Worm (Caenorhabditis elegans): ENCODE measurements around the gene soc-2.
A peak's percentile ranks its signal among the peaks of the same experiment; 100 is the strongest.

soc-2 gene

ce11 chrIV:5183755-5184166, 31.5 kb upstream of the soc-2 start, which contains the start of gene W03F8.4 (continued):
- TF ChIP-seq efl-1 (GFP tag; optimal IDR thresholded peaks at IDR 0.05) = peak; percentile 91
- peak; percentile 73 for TF ChIP-seq ceh-91 (GFP tag; IDR thresholded peaks at IDR 0.05)
- TF ChIP-seq bed-1 (GFP tag; IDR thresholded peaks at IDR 0.05) = 0 out of 2 replicates have a peak, but pooled peaks have one; percentile 70
- TF ChIP-seq repo-1 (tag; optimal IDR thresholded peaks at IDR 0.05) = peak; percentile 84
- no peak for TF ChIP-seq bed-2 (GFP tag; IDR thresholded peaks at IDR 0.05)
- TF ChIP-seq chd-7 (tag; optimal IDR thresholded peaks at IDR 0.05) = peak; percentile 36
- no peak for TF ChIP-seq ama-1 (optimal IDR thresholded peaks at IDR 0.05)
- TF ChIP-seq ama-1 (GFP tag; optimal IDR thresholded peaks at IDR 0.05) = no peak
- no peak for TF ChIP-seq nhr-27 (tag; optimal IDR thresholded peaks at IDR 0.05)
- no peak for TF ChIP-seq sptf-2 (GFP tag; optimal IDR thresholded peaks at IDR 0.05)
- TF ChIP-seq B0261.1 (tag; optimal IDR thresholded peaks at IDR 0.05) = peak; percentile 0
- TF ChIP-seq let-526 (GFP tag; IDR thresholded peaks at IDR 0.05) = no peak
- peak; percentile 76; the same call in 1 of the 2 replicates for TF ChIP-seq C17E4.6 (GFP tag; IDR thresholded peaks at IDR 0.05)
- TF ChIP-seq tlf-1 (GFP tag; optimal IDR thresholded peaks at IDR 0.05) = peak; percentile 91
- peak; percentile 83 for TF ChIP-seq C06A6.2 (GFP tag; conservative IDR thresholded peaks at IDR 0.05)
- no peak for TF ChIP-seq F57C9.4 (tag; optimal IDR thresholded peaks at IDR 0.05)
- TF ChIP-seq nhr-90 (tag; optimal IDR thresholded peaks at IDR 0.05) = no peak
- TF ChIP-seq lin-26 (GFP tag; IDR thresholded peaks at IDR 0.05) = 0 out of 2 replicates have a peak, but pooled peaks have one; percentile 35
- peak; percentile 90 for TF ChIP-seq B0336.3 (GFP tag; IDR thresholded peaks at IDR 0.05)
- TF ChIP-seq Y53G8AR.9 (GFP tag; conservative IDR thresholded peaks at IDR 0.05) = peak; percentile 94
- no peak for TF ChIP-seq T07F8.4 (tag; optimal IDR thresholded peaks at IDR 0.05)
- peak; percentile 70 for TF ChIP-seq gei-17 (GFP tag; optimal IDR thresholded peaks at IDR 0.05)
- no peak for TF ChIP-seq lsy-27 (tag; optimal IDR thresholded peaks at IDR 0.05; ENCODE audit: borderline replicate concordance, insufficient read depth)
- TF ChIP-seq unc-130 (GFP tag; optimal IDR thresholded peaks at IDR 0.05) = peak; percentile 47
- peak; percentile 90 for TF ChIP-seq rcor-1 (GFP tag; IDR thresholded peaks at IDR 0.05)
- no peak for TF ChIP-seq nfya-2 (GFP tag; IDR thresholded peaks at IDR 0.05)
- TF ChIP-seq D2030.7 (GFP tag; IDR thresholded peaks at IDR 0.05) = peak; percentile 87
- TF ChIP-seq ets-4 (GFP tag; optimal IDR thresholded peaks at IDR 0.05) = no peak
- no peak for TF ChIP-seq F57A8.1 (GFP tag; optimal IDR thresholded peaks at IDR 0.05)
- TF ChIP-seq ceh-58 (GFP tag; IDR thresholded peaks at IDR 0.05) = no peak
- TF ChIP-seq snpc-1.1 (tag; optimal IDR thresholded peaks at IDR 0.05; ENCODE audit: insufficient read depth) = peak; percentile 76
- no peak for TF ChIP-seq F37B4.10 (GFP tag; IDR thresholded peaks at IDR 0.05)
- TF ChIP-seq lin-54 (GFP tag; optimal IDR thresholded peaks at IDR 0.05) = peak; percentile 99
- TF ChIP-seq dpff-1 (tag; optimal IDR thresholded peaks at IDR 0.05) = no peak
- no peak for TF ChIP-seq ceh-79 (tag; optimal IDR thresholded peaks at IDR 0.05)
- peak; percentile 93 for TF ChIP-seq ekl-4 (GFP tag; IDR thresholded peaks at IDR 0.05)
- TF ChIP-seq mes-4 (tag; optimal IDR thresholded peaks at IDR 0.05) = no peak
- TF ChIP-seq mel-28 (tag; optimal IDR thresholded peaks at IDR 0.05; ENCODE audit: borderline replicate concordance) = no peak
- peak; percentile 41 for TF ChIP-seq athp-1 (tag; optimal IDR thresholded peaks at IDR 0.05)
- TF ChIP-seq rpc-1 (optimal IDR thresholded peaks at IDR 0.05) = no peak
- no peak for TF ChIP-seq rpc-1 (tag; optimal IDR thresholded peaks at IDR 0.05)
- TF ChIP-seq ztf-22 (GFP tag; optimal IDR thresholded peaks at IDR 0.05) = no peak

ce11 chrIV:5173032-5173431, 20.7 kb upstream of the soc-2 start, which contains the start of gene lam-1:
TSS of gene lam-1 (plus strand) at chrIV:5173332.
- TF ChIP-seq dox-1 (GFP tag; IDR thresholded peaks at IDR 0.05) (no peak), ceh-100 (GFP tag; IDR thresholded peaks at IDR 0.05) (no peak), pha-4 (tag; optimal IDR thresholded peaks at IDR 0.05) (no peak), snpc-1.1 (tag; optimal IDR thresholded peaks at IDR 0.05; ENCODE audit: insufficient read depth) (no peak), sea-2 (GFP tag; IDR thresholded peaks at IDR 0.05) (no peak), nfyb-1 (GFP tag; IDR thresholded peaks at IDR 0.05) (no peak), C06A6.2 (GFP tag; conservative IDR thresholded peaks at IDR 0.05) (no peak), hlh-12 (tag; optimal IDR thresholded peaks at IDR 0.05) (no peak), ceh-40 (GFP tag; IDR thresholded peaks at IDR 0.05) (no peak)

All from whole organism, young adult.